Fruit fly (Drosophila melanogaster) whole organism, pupa: ENCODE measurements around the gene CG5623.

Experiments
- CG13204 ChIP-seq: fragments of 200-800 bp; sonication (Bioruptor generic); optimal IDR thresholded peaks from 2 replicates; lab custom pipeline; 2018; ENCODE audit warnings: missing biosample characterization, mild to moderate bottlenecking, missing genetic modification characterization, moderate library complexity
- CG17806 ChIP-seq: fragments of 200-800 bp; sonication (Bioruptor generic); optimal IDR thresholded peaks from 2 replicates; lab custom pipeline; 2018; ENCODE audit warnings: missing biosample characterization, mild to moderate bottlenecking, missing genetic modification characterization, moderate library complexity
- CG32121 ChIP-seq: fragments of 200-800 bp; sonication (Bioruptor generic); IDR thresholded peaks from 2 replicates; pipeline ENCODE4 v1.3.6; 2022; ENCODE audit warnings: missing biosample characterization, missing genetic modification characterization
- CG34367 ChIP-seq: fragments of 200-800 bp; sonication (Bioruptor generic); optimal IDR thresholded peaks from 2 replicates; lab custom pipeline; 2018; ENCODE audit warnings: missing biosample characterization, mild to moderate bottlenecking, missing genetic modification characterization
- CG8159 ChIP-seq: fragments of 200-800 bp; sonication (Bioruptor generic); optimal IDR thresholded peaks from 3 replicates; lab custom pipeline; 2018; ENCODE audit warnings: missing biosample characterization, mild to moderate bottlenecking, missing genetic modification characterization, moderate library complexity
- D1 ChIP-seq: fragments of 200-800 bp; sonication (Bioruptor generic); optimal IDR thresholded peaks from 2 replicates; lab custom pipeline; 2018; ENCODE audit warnings: missing biosample characterization, mild to moderate bottlenecking, missing genetic modification characterization, moderate library complexity
- EcR ChIP-seq: fragments of 200-800 bp; sonication (Bioruptor generic); optimal IDR thresholded peaks from 3 replicates; lab custom pipeline; 2019; ENCODE audit warnings: missing biosample characterization, missing genetic modification characterization, mild to moderate bottlenecking, moderate library complexity, missing genetic modification reagents
- Pif1B ChIP-seq: fragments of 200-800 bp; sonication (Bioruptor generic); optimal IDR thresholded peaks from 3 replicates; lab custom pipeline; 2016; ENCODE audit warnings: missing biosample characterization, missing genetic modification characterization
- Snoo ChIP-seq: fragments of 200-800 bp; sonication (Bioruptor generic); optimal IDR thresholded peaks from 3 replicates; lab custom pipeline; 2017; ENCODE audit warnings: missing biosample characterization, mild to moderate bottlenecking, missing genetic modification characterization, inconsistent platforms

dm6 chr3R:15807306-15807705 lies 40.1 kb upstream of the CG5623 start:
- TF ChIP-seq CG8159 (tag; lab: Kevin White, UChicago) (no peak), Snoo (tag; lab: Kevin White, UChicago) (peak; percentile 15), D1 (tag; lab: Kevin White, UChicago) (no peak), EcR (GFP tag; lab: Kevin White, UChicago) (no peak), CG32121 (GFP tag; lab: Robert Waterston, UW) (no peak), Pif1B (no peak), CG17806 (no peak), CG13204 (GFP tag; lab: Kevin White, UChicago) (no peak), CG34367 (no peak)
